In genomic region chr2L:14367274-14367669, dm6 we compare ENCODE assay signal across 1 fruit fly cellular context.
TF ChIP-seq lines count a peak whose summit lies in the region.

No protein-coding gene starts in this region.

TF ChIP-seq in whole organism, embryonic, 481 proteins besides CTCF, POLR2A, EP300 and RAD21 (continued from another document):
- TF ChIP-seq pita (GFP tag; optimal IDR thresholded peaks at IDR 0.05; lab: Kevin White, UChicago) (no peak), Bgb (GFP tag; IDR thresholded peaks at IDR 0.05; lab: Robert Waterston, UW; ENCODE audit: partially characterized antibody) (no peak), H2.0 (GFP tag; IDR thresholded peaks at IDR 0.05; lab: Robert Waterston, UW) (no peak), hbn (GFP tag; IDR thresholded peaks at IDR 0.05; lab: Robert Waterston, UW; ENCODE audit: partially characterized antibody) (no peak), chm (GFP tag; IDR thresholded peaks at IDR 0.05; lab: Robert Waterston, UW) (no peak), CG31365 (tag; optimal IDR thresholded peaks at IDR 0.05; lab: Kevin White, UChicago) (no peak), tll (GFP tag; optimal IDR thresholded peaks at IDR 0.05; lab: Kevin White, UChicago) (no peak), dimm (GFP tag; IDR thresholded peaks at IDR 0.05; lab: Robert Waterston, UW) (no peak), CG10979 (tag; optimal IDR thresholded peaks at IDR 0.05; lab: Kevin White, UChicago) (peak; percentile 75), CG7963 (GFP tag; IDR thresholded peaks at IDR 0.05; lab: Robert Waterston, UW; ENCODE audit: partially characterized antibody) (no peak), Usf (GFP tag; optimal IDR thresholded peaks at IDR 0.05; lab: Kevin White, UChicago) (no peak), croc (GFP tag; conservative IDR thresholded peaks at IDR 0.05; lab: Robert Waterston, UW) (peak; percentile 18; the same call in 1 of the 3 replicates), nau (GFP tag; optimal IDR thresholded peaks at IDR 0.05; lab: Kevin White, UChicago) (peak; percentile 44), Lpt (GFP tag; optimal IDR thresholded peaks at IDR 0.05; lab: Kevin White, UChicago) (no peak), schlank (tag; optimal IDR thresholded peaks at IDR 0.05; lab: Kevin White, UChicago) (no peak), CG13287 (GFP tag; IDR thresholded peaks at IDR 0.05; lab: Robert Waterston, UW; ENCODE audit: partially characterized antibody) (no peak), PHDP (tag; optimal IDR thresholded peaks at IDR 0.05; lab: Kevin White, UChicago) (no peak), CG1529 (GFP tag; optimal IDR thresholded peaks at IDR 0.05; lab: Kevin White, UChicago) (no peak), fu2 (GFP tag; optimal IDR thresholded peaks at IDR 0.05; lab: Kevin White, UChicago) (no peak), MTF-1 (GFP tag; optimal IDR thresholded peaks at IDR 0.05; lab: Kevin White, UChicago; ENCODE audit: borderline replicate concordance) (no peak), bsh (GFP tag; optimal IDR thresholded peaks at IDR 0.05; lab: Kevin White, UChicago) (no peak), lola (GFP tag; optimal IDR thresholded peaks at IDR 0.05; lab: Kevin White, UChicago) (peak in 1 of 3 experiments; percentile 40), CG16813 (GFP tag; IDR thresholded peaks at IDR 0.05; lab: Robert Waterston, UW; ENCODE audit: partially characterized antibody) (no peak), phol (tag; optimal IDR thresholded peaks at IDR 0.05; lab: Kevin White, UChicago) (peak; percentile 77), ash1 (GFP tag; optimal IDR thresholded peaks at IDR 0.05; lab: Kevin White, UChicago) (no peak), MBD-R2 (GFP tag; IDR thresholded peaks at IDR 0.05; lab: Robert Waterston, UW) (no peak), CG2678 (tag; optimal IDR thresholded peaks at IDR 0.05; lab: Kevin White, UChicago) (peak; percentile 77), CG10321 (GFP tag; IDR thresholded peaks at IDR 0.05; lab: Robert Waterston, UW) (no peak), CG17829 (tag; optimal IDR thresholded peaks at IDR 0.05; lab: Kevin White, UChicago) (peak; percentile 65), Lim3 (GFP tag; IDR thresholded peaks at IDR 0.05; lab: Robert Waterston, UW) (no peak), wdn (GFP tag; IDR thresholded peaks at IDR 0.05; lab: Robert Waterston, UW) (no peak), CG7372 (GFP tag; IDR thresholded peaks at IDR 0.05; lab: Robert Waterston, UW) (no peak), cwo (GFP tag; optimal IDR thresholded peaks at IDR 0.05; lab: Kevin White, UChicago) (peak; percentile 48), btn (GFP tag; optimal IDR thresholded peaks at IDR 0.05; lab: Kevin White, UChicago) (no peak), Nf-YB (GFP tag; optimal IDR thresholded peaks at IDR 0.05; lab: Kevin White, UChicago) (no peak), CG11456 (GFP tag; IDR thresholded peaks at IDR 0.05; lab: Robert Waterston, UW) (no peak), HLH3B (GFP tag; IDR thresholded peaks at IDR 0.05; lab: Robert Waterston, UW) (peak; percentile 30; the same call in 1 of the 2 replicates), Sry-β (GFP tag; optimal IDR thresholded peaks at IDR 0.05; lab: Kevin White, UChicago) (no peak), CG11093 (GFP tag; IDR thresholded peaks at IDR 0.05; lab: Robert Waterston, UW) (0 out of 3 replicates have a peak, but pooled peaks have one; percentile 30), CG33557 (GFP tag; optimal IDR thresholded peaks at IDR 0.05; lab: Kevin White, UChicago) (no peak), NC2α (GFP tag; optimal IDR thresholded peaks at IDR 0.05; lab: Kevin White, UChicago) (no peak), wor (GFP tag; IDR thresholded peaks at IDR 0.05; lab: Robert Waterston, UW) (no peak), so (GFP tag; IDR thresholded peaks at IDR 0.05; lab: Robert Waterston, UW) (no peak; the same call in 2 of the 3 replicates), CG12104 (GFP tag; optimal IDR thresholded peaks at IDR 0.05; lab: Kevin White, UChicago) (peak; percentile 33), HLHmδ (GFP tag; optimal IDR thresholded peaks at IDR 0.05; lab: Kevin White, UChicago) (no peak), Drgx (GFP tag; IDR thresholded peaks at IDR 0.05; lab: Robert Waterston, UW) (peak; percentile 61; the same call in 1 of the 2 replicates), kay (GFP tag; optimal IDR thresholded peaks at IDR 0.05; lab: Kevin White, UChicago) (no peak), bab2 (GFP tag; optimal IDR thresholded peaks at IDR 0.05; lab: Kevin White, UChicago) (no peak), Hey (tag; optimal IDR thresholded peaks at IDR 0.05; lab: Kevin White, UChicago) (no peak), dmrt11E (tag; optimal IDR thresholded peaks at IDR 0.05; lab: Kevin White, UChicago) (peak; percentile 28), zen (tag; optimal IDR thresholded peaks at IDR 0.05; lab: Kevin White, UChicago) (peak; percentile 38), unc-4 (GFP tag; IDR thresholded peaks at IDR 0.05; lab: Robert Waterston, UW; ENCODE audit: partially characterized antibody) (no peak), Max (GFP tag; optimal IDR thresholded peaks at IDR 0.05; lab: Kevin White, UChicago) (peak; percentile 31), Ada2b (GFP tag; IDR thresholded peaks at IDR 0.05; lab: Robert Waterston, UW) (peak; percentile 50), da (GFP tag; optimal IDR thresholded peaks at IDR 0.05; lab: Kevin White, UChicago) (no peak), Oaz (GFP tag; IDR thresholded peaks at IDR 0.05; lab: Robert Waterston, UW) (no peak), CG18262 (tag; optimal IDR thresholded peaks at IDR 0.05; lab: Kevin White, UChicago) (peak; percentile 85), CG9727 (GFP tag; optimal IDR thresholded peaks at IDR 0.05; lab: Kevin White, UChicago) (peak; percentile 80), Ravus (GFP tag; IDR thresholded peaks at IDR 0.05; lab: Robert Waterston, UW) (no peak), CG17361 (GFP tag; IDR thresholded peaks at IDR 0.05; lab: Robert Waterston, UW) (peak; percentile 88), ac (GFP tag; optimal IDR thresholded peaks at IDR 0.05; lab: Kevin White, UChicago) (no peak), Fer3 (tag; optimal IDR thresholded peaks at IDR 0.05; lab: Kevin White, UChicago) (no peak), sob (GFP tag; IDR thresholded peaks at IDR 0.05; lab: Robert Waterston, UW) (no peak), CG4360 (GFP tag; IDR thresholded peaks at IDR 0.05; lab: Robert Waterston, UW) (no peak), Dek (tag; optimal IDR thresholded peaks at IDR 0.05; lab: Kevin White, UChicago) (no peak), CG1832 (GFP tag; optimal IDR thresholded peaks at IDR 0.05; lab: Kevin White, UChicago) (no peak), Gsc (GFP tag; IDR thresholded peaks at IDR 0.05; lab: Robert Waterston, UW) (no peak), ham (GFP tag; IDR thresholded peaks at IDR 0.05; lab: Robert Waterston, UW) (no peak), CG10959 (GFP tag; IDR thresholded peaks at IDR 0.05; lab: Robert Waterston, UW) (no peak), TFAM (GFP tag; optimal IDR thresholded peaks at IDR 0.05; lab: Kevin White, UChicago) (no peak), Oli (tag; optimal IDR thresholded peaks at IDR 0.05; lab: Kevin White, UChicago) (peak; percentile 37), CG12942 (GFP tag; optimal IDR thresholded peaks at IDR 0.05; lab: Kevin White, UChicago) (no peak), CG6175 (GFP tag; IDR thresholded peaks at IDR 0.05; lab: Robert Waterston, UW) (no peak), CG2129 (GFP tag; IDR thresholded peaks at IDR 0.05; lab: Robert Waterston, UW; ENCODE audit: partially characterized antibody) (no peak), chif (GFP tag; optimal IDR thresholded peaks at IDR 0.05; lab: Kevin White, UChicago) (no peak), unpg (GFP tag; optimal IDR thresholded peaks at IDR 0.05; lab: Kevin White, UChicago) (no peak), CG31441 (GFP tag; IDR thresholded peaks at IDR 0.05; lab: Robert Waterston, UW) (peak; percentile 81), stc (GFP tag; IDR thresholded peaks at IDR 0.05; lab: Robert Waterston, UW) (0 out of 2 replicates have a peak, but pooled peaks have one; percentile 24), ara (GFP tag; IDR thresholded peaks at IDR 0.05; lab: Robert Waterston, UW) (no peak), pho (GFP tag; optimal IDR thresholded peaks at IDR 0.05; lab: Kevin White, UChicago) (no peak), mld (GFP tag; IDR thresholded peaks at IDR 0.05; lab: Robert Waterston, UW; ENCODE audit: partially characterized antibody) (no peak), rib (GFP tag; IDR thresholded peaks at IDR 0.05; lab: Robert Waterston, UW) (no peak), Jarid2 (GFP tag; optimal IDR thresholded peaks at IDR 0.05; lab: Kevin White, UChicago) (no peak), nom (GFP tag; optimal IDR thresholded peaks at IDR 0.05; lab: Kevin White, UChicago) (no peak), CG31224 (GFP tag; IDR thresholded peaks at IDR 0.05; lab: Robert Waterston, UW) (no peak), ap (GFP tag; IDR thresholded peaks at IDR 0.05; lab: Robert Waterston, UW) (no peak), CG9817 (tag; optimal IDR thresholded peaks at IDR 0.05; lab: Kevin White, UChicago) (no peak), CG15073 (GFP tag; optimal IDR thresholded peaks at IDR 0.05; lab: Kevin White, UChicago) (no peak), zfh2 (GFP tag; optimal IDR thresholded peaks at IDR 0.05; lab: Kevin White, UChicago) (no peak), CG31388 (GFP tag; optimal IDR thresholded peaks at IDR 0.05; lab: Kevin White, UChicago) (no peak), CG1233 (GFP tag; optimal IDR thresholded peaks at IDR 0.05; lab: Kevin White, UChicago) (peak; percentile 23), scrt (GFP tag; optimal IDR thresholded peaks at IDR 0.05; lab: Kevin White, UChicago) (peak; percentile 23), seq (GFP tag; IDR thresholded peaks at IDR 0.05; lab: Robert Waterston, UW) (no peak), Ssrp (tag; optimal IDR thresholded peaks at IDR 0.05; lab: Kevin White, UChicago) (peak; percentile 29), CG1792 (GFP tag; optimal IDR thresholded peaks at IDR 0.05; lab: Kevin White, UChicago) (no peak), CG17359 (tag; optimal IDR thresholded peaks at IDR 0.05; lab: Kevin White, UChicago) (peak; percentile 60), CG6854 (GFP tag; optimal IDR thresholded peaks at IDR 0.05; lab: Kevin White, UChicago) (peak; percentile 32), repo (GFP tag; optimal IDR thresholded peaks at IDR 0.05; lab: Kevin White, UChicago) (no peak), CG13424 (tag; optimal IDR thresholded peaks at IDR 0.05; lab: Kevin White, UChicago) (no peak), pum (GFP tag; optimal IDR thresholded peaks at IDR 0.05; lab: Kevin White, UChicago) (no peak), CG17802 (tag; optimal IDR thresholded peaks at IDR 0.05; lab: Kevin White, UChicago) (no peak), CG15696 (tag; optimal IDR thresholded peaks at IDR 0.05; lab: Kevin White, UChicago) (peak; percentile 31), aop (GFP tag; IDR thresholded peaks at IDR 0.05; lab: Robert Waterston, UW) (no peak), ab (GFP tag; optimal IDR thresholded peaks at IDR 0.05; lab: Kevin White, UChicago) (no peak), pan (optimal IDR thresholded peaks at IDR 0.05; lab: Kevin White, UChicago) (no peak), pan (GFP tag; optimal IDR thresholded peaks at IDR 0.05 in 1 of 2, IDR thresholded peaks at IDR 0.05 in 1 of 2) (peak in 1 of 2 experiments; percentile 32), Dad (GFP tag; optimal IDR thresholded peaks at IDR 0.05; lab: Kevin White, UChicago) (no peak), Ets65A (GFP tag; lab: Kevin White, UChicago) (no peak), CG43689 (GFP tag; IDR thresholded peaks at IDR 0.05; lab: Robert Waterston, UW) (no peak), kah (GFP tag; optimal IDR thresholded peaks at IDR 0.05; lab: Kevin White, UChicago) (no peak), emc (GFP tag; optimal IDR thresholded peaks at IDR 0.05; lab: Kevin White, UChicago) (no peak), CG10267 (tag; optimal IDR thresholded peaks at IDR 0.05; lab: Kevin White, UChicago) (peak; percentile 62), peb (GFP tag; IDR thresholded peaks at IDR 0.05; lab: Robert Waterston, UW) (no peak), CG11398 (GFP tag; optimal IDR thresholded peaks at IDR 0.05; lab: Kevin White, UChicago) (no peak), CG13894 (tag; optimal IDR thresholded peaks at IDR 0.05; lab: Kevin White, UChicago) (no peak), prd (optimal IDR thresholded peaks at IDR 0.05; lab: Kevin White, UChicago) (no peak), prd (GFP tag; IDR thresholded peaks at IDR 0.05; lab: Robert Waterston, UW) (peak; percentile 50; the same call in 1 of the 3 replicates), MESR4 (GFP tag; optimal IDR thresholded peaks at IDR 0.05; lab: Kevin White, UChicago) (no peak), CG11504 (tag; optimal IDR thresholded peaks at IDR 0.05; lab: Kevin White, UChicago) (peak; percentile 50), Dbx (GFP tag; IDR thresholded peaks at IDR 0.05; lab: Robert Waterston, UW) (no peak), cad (GFP tag; optimal IDR thresholded peaks at IDR 0.05; lab: Kevin White, UChicago) (no peak), E2f2 (GFP tag; IDR thresholded peaks at IDR 0.05; lab: Robert Waterston, UW) (peak; percentile 21; the same call in 1 of the 2 replicates), CG5953 (GFP tag; IDR thresholded peaks at IDR 0.05; lab: Robert Waterston, UW) (no peak), bigmax (GFP tag; optimal IDR thresholded peaks at IDR 0.05; lab: Kevin White, UChicago) (no peak), CG1603 (tag; optimal IDR thresholded peaks at IDR 0.05; lab: Kevin White, UChicago) (peak; percentile 20), CG16779 (GFP tag; IDR thresholded peaks at IDR 0.05; lab: Robert Waterston, UW) (no peak)
